Fruit fly (Drosophila melanogaster) whole organism, pupa: Measurements from ENCODE around the gene Ns4.

ENCODE experiments used
- CG10348 ChIP-seq: fragments of 200-800 bp; sonication (Bioruptor generic); IDR thresholded peaks from 2 replicates; pipeline ENCODE4 v1.3.6; 2022; ENCODE audit warnings: missing biosample characterization, missing genetic modification characterization
- CG12605 ChIP-seq: fragments of 200-800 bp; sonication (Bioruptor generic); IDR thresholded peaks from 2 replicates; pipeline ENCODE4 v1.3.6; 2022; ENCODE audit warnings: missing biosample characterization, missing genetic modification characterization
- CG13204 ChIP-seq: fragments of 200-800 bp; sonication (Bioruptor generic); optimal IDR thresholded peaks from 2 replicates; lab custom pipeline; 2018; ENCODE audit warnings: missing biosample characterization, mild to moderate bottlenecking, missing genetic modification characterization, moderate library complexity
- CG14655 ChIP-seq: fragments of 200-800 bp; sonication (Bioruptor generic); optimal IDR thresholded peaks from 3 replicates; lab custom pipeline; 2017; ENCODE audit warnings: mild to moderate bottlenecking, missing biosample characterization, missing genetic modification reagents, missing genetic modification characterization
- CG15710 ChIP-seq: fragments of 200-800 bp; sonication (Bioruptor generic); optimal IDR thresholded peaks from 2 replicates; lab custom pipeline; 2018; ENCODE audit warnings: missing biosample characterization, mild to moderate bottlenecking, missing genetic modification characterization, moderate library complexity
- CG17806 ChIP-seq: fragments of 200-800 bp; sonication (Bioruptor generic); optimal IDR thresholded peaks from 2 replicates; lab custom pipeline; 2018; ENCODE audit warnings: missing biosample characterization, mild to moderate bottlenecking, missing genetic modification characterization, moderate library complexity
- CG32121 ChIP-seq: fragments of 200-800 bp; sonication (Bioruptor generic); IDR thresholded peaks from 2 replicates; pipeline ENCODE4 v1.3.6; 2022; ENCODE audit warnings: missing biosample characterization, missing genetic modification characterization
- CG34367 ChIP-seq: fragments of 200-800 bp; sonication (Bioruptor generic); optimal IDR thresholded peaks from 2 replicates; lab custom pipeline; 2018; ENCODE audit warnings: missing biosample characterization, mild to moderate bottlenecking, missing genetic modification characterization
- CG4496 ChIP-seq: fragments of 200-800 bp; sonication (Bioruptor generic); IDR thresholded peaks from 3 replicates; pipeline ENCODE4 v1.3.6; 2022; ENCODE audit warnings: missing biosample characterization, missing genetic modification characterization
- CG8159 ChIP-seq: fragments of 200-800 bp; sonication (Bioruptor generic); optimal IDR thresholded peaks from 3 replicates; lab custom pipeline; 2018; ENCODE audit warnings: missing biosample characterization, mild to moderate bottlenecking, missing genetic modification characterization, moderate library complexity
- CG8301 ChIP-seq: fragments of 200-800 bp; sonication (Bioruptor generic); optimal IDR thresholded peaks from 2 replicates; lab custom pipeline; 2018; ENCODE audit warnings: missing biosample characterization, mild to moderate bottlenecking, missing genetic modification characterization
- CG9948 ChIP-seq: fragments of 200-800 bp; sonication (Bioruptor generic); optimal IDR thresholded peaks from 2 replicates; lab custom pipeline; 2018; ENCODE audit warnings: missing biosample characterization, mild to moderate bottlenecking, missing genetic modification characterization, moderate library complexity
- D1 ChIP-seq: fragments of 200-800 bp; sonication (Bioruptor generic); optimal IDR thresholded peaks from 2 replicates; lab custom pipeline; 2018; ENCODE audit warnings: missing biosample characterization, mild to moderate bottlenecking, missing genetic modification characterization, moderate library complexity
- EcR ChIP-seq: fragments of 200-800 bp; sonication (Bioruptor generic); optimal IDR thresholded peaks from 3 replicates; lab custom pipeline; 2019; ENCODE audit warnings: missing biosample characterization, missing genetic modification characterization, mild to moderate bottlenecking, moderate library complexity, missing genetic modification reagents
- Ets98B ChIP-seq: fragments of 200-800 bp; sonication (Bioruptor generic); IDR thresholded peaks from 2 replicates; pipeline ENCODE4 v1.3.6; 2022; ENCODE audit warnings: missing biosample characterization, missing genetic modification characterization
- Pif1A ChIP-seq: fragments of 200-800 bp; sonication (Bioruptor generic); optimal IDR thresholded peaks from 3 replicates; lab custom pipeline; 2016; ENCODE audit warnings: missing biosample characterization, missing genetic modification characterization
- Pif1B ChIP-seq: fragments of 200-800 bp; sonication (Bioruptor generic); optimal IDR thresholded peaks from 3 replicates; lab custom pipeline; 2016; ENCODE audit warnings: missing biosample characterization, missing genetic modification characterization
- Snoo ChIP-seq: fragments of 200-800 bp; sonication (Bioruptor generic); optimal IDR thresholded peaks from 3 replicates; lab custom pipeline; 2017; ENCODE audit warnings: missing biosample characterization, mild to moderate bottlenecking, missing genetic modification characterization, inconsistent platforms
- fd96Ca ChIP-seq: fragments of 200-800 bp; sonication (Bioruptor generic); IDR thresholded peaks from 3 replicates; pipeline ENCODE4 v1.3.6; 2022; ENCODE audit warnings: missing biosample characterization, missing genetic modification characterization
- gl ChIP-seq: fragments of 200-800 bp; sonication (Bioruptor generic); optimal IDR thresholded peaks from 2 replicates; lab custom pipeline; 2018; ENCODE audit warnings: missing biosample characterization, mild to moderate bottlenecking, missing genetic modification characterization
- rn ChIP-seq: fragments of 200-800 bp; sonication (Bioruptor generic); IDR thresholded peaks from 2 replicates; pipeline ENCODE4 v1.3.6; 2022; ENCODE audit warnings: missing biosample characterization, missing genetic modification characterization

The Ns4 gene

DNA sequence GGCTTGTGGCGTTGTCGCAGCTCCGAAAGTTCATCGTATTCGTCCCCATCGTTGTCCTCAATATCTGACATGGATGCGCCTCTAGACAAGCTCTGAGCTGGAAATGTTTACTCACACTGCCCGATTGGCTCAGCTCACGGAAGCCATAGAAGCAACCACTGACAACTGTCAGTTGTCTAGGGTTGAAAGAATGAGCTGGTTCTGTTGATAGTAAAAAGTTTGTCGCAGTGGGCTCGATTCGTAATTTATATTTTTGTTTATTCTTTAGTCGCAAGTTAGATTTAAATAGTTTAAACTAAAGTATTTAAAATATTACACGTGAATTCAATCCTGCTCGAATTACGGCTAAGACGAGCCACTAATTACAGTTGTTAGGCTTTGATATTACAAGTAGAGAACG is 22.1 kb upstream of the Ns4 start, which contains the start of gene CarT:
Gene CarT (minus strand): TSS at position 101 of the 400 bp plus-strand sequence.
- no peak for TF ChIP-seq CG32121
- no peak for TF ChIP-seq CG9948 (tag; lab: Kevin White, UChicago)
- no peak for TF ChIP-seq CG34367 (tag; lab: Kevin White, UChicago)
- no peak for TF ChIP-seq EcR
- TF ChIP-seq CG8301 (tag; lab: Kevin White, UChicago), result no peak
- TF ChIP-seq CG13204 (GFP tag; lab: Kevin White, UChicago), result no peak
- no peak for TF ChIP-seq D1 (tag; lab: Kevin White, UChicago)
- no peak for TF ChIP-seq CG15710
- no peak for TF ChIP-seq rn
- no peak for TF ChIP-seq Ets98B (GFP tag; lab: Robert Waterston, UW)
- no peak for TF ChIP-seq Pif1A (GFP tag; lab: Kevin White, UChicago)
- TF ChIP-seq fd96Ca, result no peak
- TF ChIP-seq CG8159 (tag; lab: Kevin White, UChicago), result no peak
- TF ChIP-seq gl (tag; lab: Kevin White, UChicago), result no peak
- TF ChIP-seq CG4496 (GFP tag; lab: Robert Waterston, UW), result no peak
- TF ChIP-seq Pif1B, result no peak
- no peak for TF ChIP-seq CG12605
- no peak for TF ChIP-seq CG17806 (tag; lab: Kevin White, UChicago)
- TF ChIP-seq CG14655 (GFP tag; lab: Kevin White, UChicago), result no peak
- TF ChIP-seq CG10348 (GFP tag; lab: Robert Waterston, UW), result no peak
- TF ChIP-seq, all 21 proteins: peak for 0

DNA sequence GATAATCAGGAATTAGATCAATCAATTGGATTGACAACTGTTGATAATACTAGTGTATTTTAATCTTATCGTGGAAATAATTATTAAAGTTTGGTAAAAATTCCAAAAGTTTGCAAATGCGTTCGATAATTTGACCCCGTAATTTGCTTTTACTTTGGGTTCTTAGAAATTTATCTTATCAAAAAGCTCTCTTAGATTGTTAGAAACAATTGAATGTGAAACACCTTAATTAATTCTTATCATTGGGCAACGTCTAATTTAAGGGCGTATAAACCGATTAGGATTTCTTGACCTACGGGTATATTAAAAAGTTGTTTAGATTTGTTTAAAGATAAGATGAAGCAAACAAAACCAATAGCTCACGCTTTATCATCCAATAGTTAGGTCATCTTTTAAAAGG is 19.3 kb upstream of the Ns4 start:
- TF ChIP-seq gl (tag; lab: Kevin White, UChicago) (no peak), D1 (tag; lab: Kevin White, UChicago) (no peak), EcR (no peak), CG15710 (no peak), CG13204 (GFP tag; lab: Kevin White, UChicago) (no peak), Ets98B (GFP tag; lab: Robert Waterston, UW) (no peak), rn (no peak), Pif1B (no peak), fd96Ca (no peak), CG10348 (GFP tag; lab: Robert Waterston, UW) (no peak), CG14655 (GFP tag; lab: Kevin White, UChicago) (no peak), CG12605 (no peak), CG17806 (tag; lab: Kevin White, UChicago) (no peak)

- TF ChIP-seq Ets98B (GFP tag; lab: Robert Waterston, UW) (no peak), Pif1A (GFP tag; lab: Kevin White, UChicago) (no peak), D1 (tag; lab: Kevin White, UChicago) (no peak), CG8301 (tag; lab: Kevin White, UChicago) (no peak), CG34367 (tag; lab: Kevin White, UChicago) (no peak), gl (tag; lab: Kevin White, UChicago) (no peak), CG9948 (tag; lab: Kevin White, UChicago) (no peak), CG15710 (no peak), CG14655 (GFP tag; lab: Kevin White, UChicago) (no peak), Snoo (tag; lab: Kevin White, UChicago) (no peak)
Observed at dm6 chr2L:20734066-20734686, 18.1 kb upstream of the Ns4 start, which contains the start of gene TM9SF2. TM9SF2 (minus strand) TSS chr2L:20734309.

dm6 chr2L:20734687-20735088 is 17.6 kb upstream of the Ns4 start:
- TF ChIP-seq gl (tag; lab: Kevin White, UChicago) (no peak), Ets98B (GFP tag; lab: Robert Waterston, UW) (no peak), CG32121 (no peak), CG15710 (no peak), rn (no peak), CG13204 (GFP tag; lab: Kevin White, UChicago) (no peak), Pif1B (no peak), Pif1A (GFP tag; lab: Kevin White, UChicago) (no peak), D1 (tag; lab: Kevin White, UChicago) (no peak), CG12605 (no peak), CG17806 (tag; lab: Kevin White, UChicago) (no peak), CG10348 (GFP tag; lab: Robert Waterston, UW) (no peak), CG34367 (tag; lab: Kevin White, UChicago) (no peak), CG4496 (GFP tag; lab: Robert Waterston, UW) (no peak), Snoo (tag; lab: Kevin White, UChicago) (no peak)

dm6 chr2L:20735121-20735855 is 17.0 kb upstream of the Ns4 start:
- TF ChIP-seq EcR (no peak), CG10348 (GFP tag; lab: Robert Waterston, UW) (no peak), CG8301 (tag; lab: Kevin White, UChicago) (no peak), D1 (tag; lab: Kevin White, UChicago) (no peak), CG8159 (tag; lab: Kevin White, UChicago) (no peak), Ets98B (GFP tag; lab: Robert Waterston, UW) (0 out of 2 replicates have a peak, but pooled peaks have one; percentile 17), fd96Ca (no peak), CG12605 (0 out of 2 replicates have a peak, but pooled peaks have one; percentile 16), CG15710 (no peak), CG9948 (tag; lab: Kevin White, UChicago) (no peak), CG34367 (tag; lab: Kevin White, UChicago) (no peak), Pif1A (GFP tag; lab: Kevin White, UChicago) (no peak), CG13204 (GFP tag; lab: Kevin White, UChicago) (no peak)
